Worm (Caenorhabditis elegans) whole organism, mixed stage, embryonic: ENCODE measurements around the gene cpsf-2.

Experiments
- M03D4.4 ChIP-seq: sonication (generic microtip); optimal IDR thresholded peaks from 2 replicates; lab custom pipeline; 2017; ENCODE audit warnings: mild to moderate bottlenecking, missing genetic modification characterization, missing compliant biosample characterization
- bed-3 ChIP-seq: fragments of 200-800 bp; sonication (Bioruptor generic); optimal IDR thresholded peaks from 3 replicates; lab custom pipeline; 2018; ENCODE audit warnings: mild to moderate bottlenecking, missing genetic modification characterization, moderate library complexity, missing compliant biosample characterization
- blmp-1 ChIP-seq: fragments of 150-350 bp; optimal IDR thresholded peaks from 2 replicates; lab custom pipeline; 2014; ENCODE audit warnings: missing biosample characterization, missing genetic modification characterization
- ceh-43 ChIP-seq: fragments of 200-800 bp; sonication (Bioruptor generic); optimal IDR thresholded peaks from 2 replicates; lab custom pipeline; 2018; ENCODE audit warnings: mild to moderate bottlenecking, missing genetic modification characterization, moderate library complexity, missing compliant biosample characterization
- ceh-83 ChIP-seq: fragments of 200-800 bp; sonication (Bioruptor generic); optimal IDR thresholded peaks from 2 replicates; lab custom pipeline; 2018; ENCODE audit warnings: mild to moderate bottlenecking, missing genetic modification characterization, missing compliant biosample characterization
- ces-1 ChIP-seq: fragments of 150-350 bp; optimal IDR thresholded peaks from 2 replicates; lab custom pipeline; 2014; ENCODE audit warnings: missing biosample characterization, missing genetic modification reagents, missing genetic modification characterization
- cnd-1 ChIP-seq: fragments of 200-800 bp; sonication (Bioruptor generic); optimal IDR thresholded peaks from 2 replicates; lab custom pipeline; 2018; ENCODE audit warnings: mild to moderate bottlenecking, missing genetic modification characterization, missing compliant biosample characterization
- drap-1 ChIP-seq: fragments of 200-800 bp; sonication (Bioruptor generic); optimal IDR thresholded peaks from 3 replicates; lab custom pipeline; 2018; ENCODE audit warnings: mild to moderate bottlenecking, missing genetic modification characterization, missing compliant biosample characterization
- elt-1 ChIP-seq: sonication (generic microtip); optimal IDR thresholded peaks from 2 replicates; lab custom pipeline; 2017; ENCODE audit warnings: missing genetic modification characterization, mild to moderate bottlenecking, missing compliant biosample characterization, antibody characterized with exemption, moderate library complexity, borderline replicate concordance; ENCODE audit not compliant: insufficient read depth
- elt-3 ChIP-seq: fragments of 150-350 bp; optimal IDR thresholded peaks from 2 replicates; lab custom pipeline; 2014; ENCODE audit warnings: missing biosample characterization, missing genetic modification characterization
- flh-1 ChIP-seq: fragments of 200-800 bp; sonication (Bioruptor generic); optimal IDR thresholded peaks from 2 replicates; lab custom pipeline; 2018; ENCODE audit warnings: mild to moderate bottlenecking, missing genetic modification characterization, moderate library complexity, missing compliant biosample characterization
- hlh-1 ChIP-seq: fragments of 150-350 bp; optimal IDR thresholded peaks from 2 replicates; lab custom pipeline; 2014; ENCODE audit warnings: missing biosample characterization, missing genetic modification reagents, missing genetic modification characterization
- lin-13 ChIP-seq: fragments of 150-350 bp; optimal IDR thresholded peaks from 2 replicates; lab custom pipeline; 2014; ENCODE audit warnings: missing biosample characterization, missing genetic modification characterization
- lin-32 ChIP-seq: fragments of 200-800 bp; sonication (Bioruptor generic); optimal IDR thresholded peaks from 2 replicates; lab custom pipeline; 2018; ENCODE audit warnings: mild to moderate bottlenecking, missing genetic modification characterization, missing compliant biosample characterization
- mab-5 ChIP-seq: fragments of 150-350 bp; optimal IDR thresholded peaks from 2 replicates; lab custom pipeline; 2014; ENCODE audit warnings: missing biosample characterization, missing genetic modification characterization
- mep-1 ChIP-seq: fragments of 150-350 bp; optimal IDR thresholded peaks from 2 replicates; lab custom pipeline; 2017; ENCODE audit warnings: missing biosample characterization, missing genetic modification reagents, missing genetic modification characterization, inconsistent platforms
- mls-2 ChIP-seq: sonication (generic microtip); optimal IDR thresholded peaks from 2 replicates; lab custom pipeline; 2016; ENCODE audit warnings: mild to moderate bottlenecking, missing genetic modification characterization, moderate library complexity, missing compliant biosample characterization
- nhr-12 ChIP-seq: fragments of 150-350 bp; optimal IDR thresholded peaks from 2 replicates; lab custom pipeline; 2014; ENCODE audit warnings: missing biosample characterization, missing genetic modification characterization
- nhr-2 ChIP-seq: fragments of 150-350 bp; optimal IDR thresholded peaks from 2 replicates; lab custom pipeline; 2014; ENCODE audit warnings: missing biosample characterization, missing genetic modification characterization
- nhr-237 ChIP-seq: fragments of 150-350 bp; optimal IDR thresholded peaks from 2 replicates; lab custom pipeline; 2014; ENCODE audit warnings: missing biosample characterization, missing genetic modification characterization
- nhr-28 ChIP-seq: fragments of 150-350 bp; optimal IDR thresholded peaks from 2 replicates; lab custom pipeline; 2014; ENCODE audit warnings: missing biosample characterization, missing genetic modification characterization
- nhr-76 ChIP-seq: sonication (generic microtip); optimal IDR thresholded peaks from 2 replicates; lab custom pipeline; 2017; ENCODE audit warnings: missing biosample characterization, missing genetic modification characterization
- sem-2 ChIP-seq: fragments of 200-800 bp; sonication (Bioruptor generic); optimal IDR thresholded peaks from 2 replicates; lab custom pipeline; 2018; ENCODE audit warnings: mild to moderate bottlenecking, missing genetic modification characterization, missing compliant biosample characterization
- snpc-4 ChIP-seq: fragments of 150-350 bp; optimal IDR thresholded peaks from 2 replicates; lab custom pipeline; 2014; ENCODE audit warnings: missing biosample characterization, missing genetic modification characterization
- sptf-1 ChIP-seq: sonication (generic microtip); optimal IDR thresholded peaks from 2 replicates; lab custom pipeline; 2017; ENCODE audit warnings: mild to moderate bottlenecking, missing genetic modification characterization, moderate library complexity, missing compliant biosample characterization
- tbx-8 ChIP-seq: fragments of 200-800 bp; sonication (Bioruptor generic); optimal IDR thresholded peaks from 2 replicates; lab custom pipeline; 2018; ENCODE audit warnings: mild to moderate bottlenecking, missing genetic modification characterization, moderate library complexity, missing compliant biosample characterization
- unc-120 ChIP-seq: sonication (generic microtip); optimal IDR thresholded peaks from 2 replicates; lab custom pipeline; 2017; ENCODE audit warnings: missing genetic modification characterization, missing compliant biosample characterization; ENCODE audit not compliant: poor library complexity, severe bottlenecking
- unc-39 ChIP-seq: fragments of 150-350 bp; optimal IDR thresholded peaks from 2 replicates; lab custom pipeline; 2014; ENCODE audit warnings: missing biosample characterization, missing genetic modification characterization
- unc-62 ChIP-seq: fragments of 150-350 bp; optimal IDR thresholded peaks from 2 replicates; lab custom pipeline; 2014; ENCODE audit warnings: missing biosample characterization, missing genetic modification reagents, missing genetic modification characterization
- zip-8 ChIP-seq: fragments of 150-350 bp; optimal IDR thresholded peaks from 2 replicates; lab custom pipeline; 2014; ENCODE audit warnings: missing biosample characterization, missing genetic modification characterization
- ztf-11 ChIP-seq: fragments of 150-350 bp; optimal IDR thresholded peaks from 2 replicates; lab custom pipeline; 2014; ENCODE audit warnings: missing biosample characterization, missing genetic modification characterization

cpsf-2 gene

DNA sequence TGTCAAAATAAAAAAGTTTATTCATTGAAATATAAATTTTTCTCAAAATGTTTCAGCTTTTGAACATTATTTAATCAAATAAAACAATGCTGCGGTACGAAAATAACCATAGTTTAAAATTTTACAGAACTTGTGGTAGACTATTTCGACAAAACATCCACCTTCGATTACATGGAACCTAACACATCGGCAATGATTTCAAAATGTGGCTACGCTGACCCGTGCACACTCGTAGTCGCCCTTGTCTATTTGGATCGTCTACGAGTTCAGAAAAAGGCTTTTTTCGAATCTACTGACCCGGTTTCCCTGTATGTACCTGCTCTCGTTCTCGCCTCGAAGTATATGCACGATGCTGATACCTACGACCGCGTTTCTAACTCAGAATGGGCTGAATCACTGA is 18.1 kb downstream of the cpsf-2 start:
- no peak for TF ChIP-seq ztf-11 (tag; lab: Kevin White, UChicago)
- TF ChIP-seq lin-13 (tag; lab: Kevin White, UChicago) = no peak
- no peak for TF ChIP-seq unc-120 (tag; lab: Kevin White, UChicago)
- no peak for TF ChIP-seq elt-1
- no peak for TF ChIP-seq M03D4.4

DNA sequence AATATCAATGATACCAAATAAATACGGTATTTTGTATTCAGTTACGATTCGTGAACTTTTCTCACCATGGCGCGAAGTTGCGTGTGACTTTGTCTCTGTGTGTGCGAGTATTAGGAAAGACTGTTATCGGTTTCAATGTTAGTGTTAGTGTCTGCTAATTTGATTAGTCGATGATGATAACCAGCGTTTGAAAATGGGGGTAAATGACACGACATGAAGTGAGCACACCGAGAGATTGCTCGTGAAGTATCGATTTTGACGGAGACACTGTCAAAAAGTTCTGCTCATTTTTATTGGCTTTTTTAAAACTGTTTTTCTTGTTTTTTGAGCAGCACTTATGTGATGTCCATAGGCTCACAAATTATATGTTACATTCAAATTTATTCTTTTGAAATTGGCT is 19.4 kb downstream of the cpsf-2 start:
- no peak for TF ChIP-seq ceh-43
- no peak for TF ChIP-seq blmp-1
- TF ChIP-seq sem-2 = no peak

DNA sequence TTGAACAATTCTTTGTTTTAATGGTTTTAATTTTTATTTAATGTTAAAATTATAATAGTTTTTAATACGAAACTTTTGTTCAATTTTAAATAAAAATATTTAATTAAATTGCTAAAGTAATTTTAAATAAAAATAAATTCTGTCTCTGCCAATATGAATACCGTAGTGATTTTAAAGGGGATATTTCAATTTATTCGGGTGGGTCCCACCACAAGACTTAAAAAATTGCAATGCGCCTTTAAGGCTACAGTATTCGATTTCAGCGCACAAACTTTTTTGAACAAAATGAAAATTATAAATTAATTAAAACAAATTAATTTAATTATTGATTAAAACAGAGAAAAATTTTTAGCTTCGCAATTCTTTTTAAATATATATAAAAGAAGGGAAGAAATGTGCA is 20.1 kb downstream of the cpsf-2 start:
- TF ChIP-seq hlh-1 (tag; lab: Kevin White, UChicago) = no peak
- no peak for TF ChIP-seq ces-1 (GFP tag; lab: Kevin White, UChicago)
- no peak for TF ChIP-seq cnd-1
- TF ChIP-seq mab-5 = no peak
- no peak for TF ChIP-seq unc-62 (GFP tag; lab: Kevin White, UChicago)
- TF ChIP-seq sem-2 = no peak
- no peak for TF ChIP-seq sptf-1 (tag; lab: Kevin White, UChicago)
- no peak for TF ChIP-seq bed-3
- no peak for TF ChIP-seq unc-39 (tag; lab: Kevin White, UChicago)
- no peak for TF ChIP-seq nhr-12 (tag; lab: Kevin White, UChicago)
- TF ChIP-seq blmp-1 = no peak
- TF ChIP-seq lin-32 (GFP tag; lab: Kevin White, UChicago) = no peak
- TF ChIP-seq snpc-4 (tag; lab: Kevin White, UChicago) = no peak
- no peak for TF ChIP-seq zip-8
- no peak for TF ChIP-seq ceh-43
- TF ChIP-seq ceh-83 (GFP tag; lab: Kevin White, UChicago) = no peak
- no peak for TF ChIP-seq elt-1
- no peak for TF ChIP-seq M03D4.4
- TF ChIP-seq ztf-11 (tag; lab: Kevin White, UChicago) = no peak
- TF ChIP-seq mep-1 (tag; lab: Kevin White, UChicago) = no peak

DNA sequence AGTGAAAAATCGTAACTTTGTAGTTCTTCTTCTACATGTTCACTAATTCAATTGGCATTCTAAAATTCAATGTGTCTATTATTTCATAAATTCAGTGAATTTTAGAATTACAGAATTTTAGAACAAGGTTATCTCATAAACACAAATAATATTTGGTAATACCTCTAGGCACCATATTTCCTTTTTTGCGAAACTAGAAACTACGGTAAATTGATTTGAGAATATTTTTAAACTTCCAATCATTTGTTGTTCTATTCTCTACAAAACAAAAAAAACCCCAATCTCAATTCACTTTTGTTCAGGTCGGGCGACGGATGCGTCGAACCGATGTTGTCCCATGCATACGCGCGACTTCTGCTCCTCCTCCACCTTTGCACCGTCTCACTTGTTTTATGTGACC is 21.0 kb downstream of the cpsf-2 start, which contains the start of gene F09G2.1:
Gene F09G2.1, plus strand, starts transcription at position 301 of the 400 bp plus-strand sequence.
- TF ChIP-seq sptf-1 (tag; lab: Kevin White, UChicago) = no peak
- no peak for TF ChIP-seq M03D4.4
- no peak for TF ChIP-seq elt-3
- no peak for TF ChIP-seq cnd-1
- TF ChIP-seq lin-13 (tag; lab: Kevin White, UChicago) = no peak
- TF ChIP-seq nhr-2 (tag; lab: Kevin White, UChicago) = no peak
- no peak for TF ChIP-seq nhr-76 (tag; lab: Kevin White, UChicago)

DNA sequence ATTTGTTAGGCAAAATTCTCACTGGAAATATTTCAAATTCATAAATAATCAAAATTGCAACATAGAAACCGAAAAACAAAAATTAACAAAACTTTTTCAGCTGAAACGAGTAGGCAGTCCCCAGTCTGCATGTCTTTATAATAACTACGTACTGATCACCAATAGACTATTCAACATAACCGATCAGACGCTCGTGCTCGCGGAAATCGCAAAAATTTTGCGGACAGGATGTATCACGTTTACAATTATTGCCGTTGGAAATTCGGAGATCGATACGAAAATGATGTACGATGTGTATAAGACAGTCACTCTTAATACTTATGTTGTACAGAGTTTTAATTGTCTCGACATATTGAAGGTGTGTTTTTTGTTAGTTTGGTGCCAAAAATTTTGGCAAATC is 22.4 kb downstream of the cpsf-2 start:
- TF ChIP-seq sptf-1 (tag; lab: Kevin White, UChicago) (no peak), drap-1 (GFP tag; lab: Kevin White, UChicago) (no peak), elt-3 (no peak), flh-1 (GFP tag; lab: Kevin White, UChicago) (no peak), unc-39 (tag; lab: Kevin White, UChicago) (no peak), blmp-1 (no peak), nhr-12 (tag; lab: Kevin White, UChicago) (no peak), nhr-237 (tag; lab: Kevin White, UChicago) (no peak), lin-13 (tag; lab: Kevin White, UChicago) (no peak), snpc-4 (tag; lab: Kevin White, UChicago) (no peak), ces-1 (GFP tag; lab: Kevin White, UChicago) (no peak)

DNA sequence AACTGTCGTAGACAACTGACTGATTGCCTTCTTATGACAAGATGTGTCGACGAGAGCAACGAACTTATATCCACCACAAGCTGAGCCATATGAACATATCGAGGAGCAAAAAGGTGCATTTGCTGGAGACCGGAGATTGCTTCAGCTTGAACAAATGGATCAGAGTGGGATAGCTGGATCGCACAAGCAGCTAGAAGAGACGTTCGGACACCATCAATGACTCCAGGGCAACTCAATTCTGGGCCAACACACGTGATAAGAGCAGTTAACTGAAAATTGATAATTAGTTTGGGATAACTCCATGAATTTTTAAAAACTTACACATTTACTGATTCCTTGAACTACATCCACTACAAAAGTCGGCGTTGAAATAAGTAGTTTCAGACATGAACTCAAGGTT is 30.0 kb downstream of the cpsf-2 start:
- no peak for TF ChIP-seq unc-120 (tag; lab: Kevin White, UChicago)
- no peak for TF ChIP-seq mls-2
- TF ChIP-seq mep-1 (tag; lab: Kevin White, UChicago) = no peak
- TF ChIP-seq ceh-43 = no peak
- no peak for TF ChIP-seq tbx-8 (GFP tag; lab: Kevin White, UChicago)
- TF ChIP-seq hlh-1 (tag; lab: Kevin White, UChicago) = no peak
- no peak for TF ChIP-seq elt-1
- TF ChIP-seq cnd-1 = no peak
- TF ChIP-seq nhr-28 (tag; lab: Kevin White, UChicago) = no peak
- TF ChIP-seq bed-3 = no peak
- no peak for TF ChIP-seq unc-62 (GFP tag; lab: Kevin White, UChicago)
- TF ChIP-seq sem-2 = no peak
- TF ChIP-seq, all 35 proteins: peak for 0
